Worm (Caenorhabditis elegans) whole organism, early embryonic: ENCODE results near the gene tag-275.

Experiments
- B0310.2 ChIP-seq: sonication (generic microtip); optimal IDR thresholded peaks from 2 replicates; lab custom pipeline; 2016; ENCODE audit warnings: mild to moderate bottlenecking, missing genetic modification characterization, missing compliant biosample characterization
- aly-1 ChIP-seq: sonication (generic microtip); optimal IDR thresholded peaks from 2 replicates; lab custom pipeline; 2016; ENCODE audit warnings: missing genetic modification characterization, missing compliant biosample characterization
- ama-1 ChIP-seq: fragments of 150-350 bp; optimal IDR thresholded peaks from 2 replicates; lab custom pipeline; 2014
- ceh-13 ChIP-seq: fragments of 200-800 bp; sonication (Bioruptor generic); optimal IDR thresholded peaks from 2 replicates; lab custom pipeline; 2018; ENCODE audit warnings: mild to moderate bottlenecking, missing genetic modification characterization, missing compliant biosample characterization
- ets-7 ChIP-seq: sonication (generic microtip); optimal IDR thresholded peaks from 2 replicates; lab custom pipeline; 2016; ENCODE audit warnings: missing genotype, missing genetic modification characterization, missing compliant biosample characterization
- flt-1 ChIP-seq: fragments of 200-800 bp; sonication (Bioruptor generic); IDR thresholded peaks from 2 replicates; pipeline ENCODE4 v1.3.6; 2022; ENCODE audit warnings: missing genetic modification characterization, missing compliant biosample characterization
- hmbx-1 ChIP-seq: sonication (generic microtip); optimal IDR thresholded peaks from 2 replicates; lab custom pipeline; 2016; ENCODE audit warnings: mild to moderate bottlenecking, missing genetic modification characterization, missing compliant biosample characterization
- hmg-4 ChIP-seq: fragments of 200-800 bp; sonication (Bioruptor generic); optimal IDR thresholded peaks from 2 replicates; lab custom pipeline; 2018; ENCODE audit warnings: mild to moderate bottlenecking, missing genetic modification characterization, missing compliant biosample characterization
- pes-1 ChIP-seq: fragments of 200-800 bp; sonication (Bioruptor generic); IDR thresholded peaks from 2 replicates; pipeline ENCODE4 v1.3.6; 2022; ENCODE audit warnings: missing genetic modification reagents, missing genetic modification characterization, missing compliant biosample characterization
- scrt-1 ChIP-seq: fragments of 200-800 bp; sonication (Bioruptor generic); IDR thresholded peaks from 2 replicates; pipeline ENCODE4 v1.3.6; 2022; ENCODE audit warnings: missing genetic modification characterization, missing compliant biosample characterization
- sea-1 ChIP-seq: fragments of 200-800 bp; sonication (Bioruptor generic); conservative IDR thresholded peaks from 2 replicates; pipeline ENCODE4 v1.3.6; 2022; ENCODE audit warnings: missing genetic modification characterization, missing compliant biosample characterization
- tbx-11 ChIP-seq: fragments of 200-800 bp; sonication (Bioruptor generic); IDR thresholded peaks from 2 replicates; pipeline ENCODE4 v1.3.6; 2022; ENCODE audit warnings: missing genetic modification characterization, missing compliant biosample characterization
- tbx-37 ChIP-seq: fragments of 200-800 bp; sonication (Bioruptor generic); conservative IDR thresholded peaks from 2 replicates; pipeline ENCODE4 v1.3.6; 2022; ENCODE audit warnings: missing genetic modification reagents, missing genetic modification characterization, missing compliant biosample characterization
- tra-4 ChIP-seq: sonication (generic microtip); optimal IDR thresholded peaks from 2 replicates; lab custom pipeline; 2017; ENCODE audit warnings: missing genetic modification characterization, missing compliant biosample characterization

- TF ChIP-seq ama-1 (lab: Kevin White, UChicago) (no peak), pes-1 (GFP tag; lab: Robert Waterston, UW) (no peak), hmg-4 (GFP tag; lab: Kevin White, UChicago) (no peak), flt-1 (GFP tag; lab: Robert Waterston, UW) (no peak), ceh-13 (GFP tag; lab: Kevin White, UChicago) (no peak), aly-1 (tag; lab: Kevin White, UChicago) (no peak), ets-7 (tag; lab: Kevin White, UChicago) (no peak), sea-1 (GFP tag; lab: Robert Waterston, UW) (no peak), tbx-37 (GFP tag; lab: Robert Waterston, UW) (no peak), hmbx-1 (tag; lab: Kevin White, UChicago) (no peak), tbx-11 (GFP tag; lab: Robert Waterston, UW) (no peak), B0310.2 (no peak), tra-4 (no peak), scrt-1 (GFP tag; lab: Robert Waterston, UW) (no peak)
Measured at ce11 chrX:6115502-6115901, 34.8 kb downstream of the tag-275 start, which contains the start of gene C15H9.3.
